Fruit fly (Drosophila melanogaster) ovary, adult (tissue): ENCODE measurements around the gene bb8.

Experiments used
- CG17801 ChIP-seq: fragments of 200-800 bp; optimal IDR thresholded peaks from 2 replicates; lab custom pipeline; 2019; ENCODE audit warnings: missing biosample characterization, mild to moderate bottlenecking, missing genetic modification characterization, moderate library complexity; ENCODE audit not compliant: partially characterized antibody

Gene bb8

DNA sequence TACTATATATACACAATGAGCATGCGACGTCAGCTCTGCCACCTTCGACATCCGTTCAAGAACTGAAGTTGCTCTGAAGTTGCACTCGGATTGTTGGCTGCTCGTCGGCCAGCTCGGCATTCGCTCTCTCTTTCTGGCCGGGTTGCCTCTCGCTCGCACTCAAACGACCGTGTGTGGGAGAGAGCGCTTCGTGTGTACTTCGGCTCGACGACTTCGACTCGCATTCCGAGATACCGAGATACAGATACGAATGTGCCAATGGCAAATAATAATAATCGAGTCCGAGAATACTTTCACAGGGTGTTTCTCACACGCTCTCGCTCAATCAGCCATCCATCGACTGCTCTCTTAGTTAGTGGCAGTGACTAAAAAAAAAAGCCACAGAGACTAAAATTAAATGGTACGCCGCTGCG is 5.4 kb upstream of the bb8 start:
- peak; percentile 60 for TF ChIP-seq CG17801

- TF ChIP-seq CG17801: no peak
Observed at dm6 chr3R:23293066-23293777, 3.2 kb upstream of the bb8 start.

DNA sequence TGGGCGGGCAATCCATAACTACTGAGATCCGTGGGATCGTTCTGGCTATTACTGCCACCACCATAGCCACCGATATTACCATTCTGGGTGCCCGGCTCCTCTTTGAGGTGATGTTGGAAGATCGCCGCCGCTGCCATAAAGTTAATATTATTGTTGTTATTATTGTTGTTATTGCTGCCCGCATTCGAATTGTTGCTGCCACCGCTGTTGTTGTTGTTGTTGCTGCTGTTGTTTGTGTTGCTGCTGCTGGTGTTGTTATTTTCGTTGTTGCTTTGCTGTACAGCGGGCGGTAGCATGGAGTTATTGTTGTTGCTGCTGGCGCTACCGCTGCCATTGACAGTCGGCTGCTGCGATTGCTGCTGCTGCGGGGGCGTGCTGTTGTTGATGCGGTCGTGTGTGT is 2.3 kb upstream of the bb8 start:
- no peak for TF ChIP-seq CG17801

DNA sequence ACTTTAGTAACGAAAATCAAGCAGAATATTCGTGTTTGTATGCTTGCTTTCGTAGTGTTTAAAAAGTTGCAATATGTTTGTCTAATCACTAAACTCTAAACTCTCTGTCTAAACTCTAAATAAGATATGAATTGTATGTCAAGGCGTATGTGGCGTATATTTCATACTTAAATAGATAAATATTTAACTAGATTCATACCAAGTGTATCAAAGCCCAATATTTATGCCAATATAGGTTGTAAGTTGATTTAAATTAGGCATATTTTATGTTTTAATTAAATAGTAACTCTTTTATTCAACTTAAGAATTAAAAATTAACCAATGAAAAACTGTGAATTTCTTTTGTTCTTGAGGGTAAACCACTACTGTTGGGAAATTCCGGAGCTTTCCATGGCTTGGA is 2.0 kb downstream of the bb8 start, which contains the start of gene wam:
TSS of gene wam (minus strand) at position 101 of the 400 bp plus-strand sequence.
- TF ChIP-seq CG17801: no peak

- TF ChIP-seq CG17801: peak; percentile 33
Observed at dm6 chr3R:23284256-23284655, 5.7 kb downstream of the bb8 start.

DNA sequence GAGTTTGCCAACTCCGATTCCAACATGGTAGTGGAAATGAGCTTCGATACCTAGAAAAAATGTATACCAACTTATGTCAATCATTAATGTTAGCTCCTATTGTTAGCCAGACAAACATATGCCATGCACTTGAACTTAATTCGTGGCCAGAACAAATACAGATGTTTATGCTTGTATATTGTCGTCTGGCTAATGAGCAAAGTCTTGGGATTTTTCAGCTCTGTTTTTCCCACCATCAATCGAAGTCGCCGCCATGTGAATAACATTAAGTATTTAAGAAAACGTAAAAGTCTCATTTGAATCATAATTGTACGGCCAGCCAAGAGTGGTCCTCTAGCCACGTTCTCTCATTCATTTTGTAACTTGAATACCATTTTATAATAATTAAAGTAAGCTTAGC is 6.3 kb downstream of the bb8 start, which contains the start of gene CG6763:
TSS of gene CG6763 (plus strand) at position 301 of the 400 bp plus-strand sequence.
- TF ChIP-seq CG17801: no peak

- peak; percentile 87 for TF ChIP-seq CG17801
Observed at dm6 chr3R:23280806-23281257, 9.2 kb downstream of the bb8 start, which contains the start of the genes orb and Cdc16. Gene orb, minus strand, starts transcription at chr3R:23280856. Gene Cdc16, plus strand, starts transcription at chr3R:23281201.

- TF ChIP-seq CG17801: no peak
Observed at dm6 chr3R:23279834-23280233, 10.2 kb downstream of the bb8 start.

DNA sequence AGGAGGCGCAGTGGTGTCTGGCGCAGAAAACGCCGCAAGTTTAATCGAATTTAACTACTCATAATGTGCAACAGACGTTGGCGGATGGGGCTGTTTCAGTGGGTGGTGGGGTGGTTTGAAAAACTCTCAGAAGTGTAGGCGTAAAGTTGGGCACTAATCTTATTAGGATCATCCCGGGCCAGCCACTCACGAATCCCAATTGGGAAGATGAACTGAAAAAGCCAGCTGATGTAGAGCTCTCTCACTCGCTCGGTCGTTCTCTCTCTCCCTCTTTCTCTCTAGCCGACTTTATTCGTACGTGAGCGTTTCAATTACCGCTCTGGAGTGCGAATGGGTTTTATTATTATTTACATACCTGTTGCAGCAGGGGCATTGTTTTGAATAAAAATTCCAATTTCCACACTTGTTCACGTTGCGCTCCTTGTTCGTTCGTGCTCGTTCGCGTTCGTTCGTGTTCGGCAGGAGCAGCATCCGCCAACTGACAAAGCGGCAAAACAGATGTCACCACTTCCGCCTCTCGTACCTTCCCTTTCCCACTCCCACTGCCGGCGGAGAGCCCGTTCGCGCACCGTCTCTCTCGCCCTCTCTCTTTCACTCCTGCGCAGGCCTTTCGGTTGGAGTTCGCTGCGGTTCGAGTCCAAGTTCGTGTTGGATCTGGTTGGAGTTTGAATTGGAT is 11.1 kb downstream of the bb8 start:
- TF ChIP-seq CG17801: no peak

DNA sequence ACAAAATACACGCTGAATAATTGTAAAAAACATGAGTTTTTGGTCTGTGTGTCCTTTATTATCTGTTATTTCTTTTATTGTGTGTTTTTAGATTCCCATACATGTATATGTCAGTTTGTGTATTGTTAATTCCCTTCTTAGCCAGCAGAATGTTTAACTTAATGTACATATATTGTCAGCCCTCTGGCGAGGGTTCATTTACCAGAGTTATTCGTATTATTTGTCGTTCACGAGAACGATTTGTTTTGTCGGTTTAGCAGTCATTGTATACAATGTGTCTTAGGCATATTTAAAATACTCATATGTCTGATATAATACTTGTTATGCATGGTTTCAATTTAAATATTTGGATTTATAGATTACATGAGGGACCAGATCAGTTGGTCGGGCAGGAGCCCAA is 29.4 kb downstream of the bb8 start:
- no peak for TF ChIP-seq CG17801

DNA sequence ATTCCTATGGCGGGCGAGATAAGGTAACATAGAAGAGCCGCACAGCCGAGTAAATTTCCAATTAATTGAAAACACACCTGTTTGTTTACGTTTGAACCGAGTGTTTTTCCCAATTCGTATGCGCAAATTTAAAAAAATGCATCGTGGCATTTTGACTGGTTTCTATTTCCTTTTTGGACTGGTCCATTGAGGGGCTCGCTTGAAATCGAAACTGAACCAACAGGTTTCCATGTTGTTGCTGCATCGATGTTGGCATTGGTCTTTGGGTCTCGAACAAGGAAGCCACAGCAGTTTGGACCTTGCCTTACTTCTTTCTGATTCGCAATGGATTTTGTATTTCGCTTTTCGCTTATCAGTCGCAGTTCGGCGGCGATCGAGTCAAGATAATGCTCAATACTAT is 31.5 kb downstream of the bb8 start:
- TF ChIP-seq CG17801: no peak

DNA sequence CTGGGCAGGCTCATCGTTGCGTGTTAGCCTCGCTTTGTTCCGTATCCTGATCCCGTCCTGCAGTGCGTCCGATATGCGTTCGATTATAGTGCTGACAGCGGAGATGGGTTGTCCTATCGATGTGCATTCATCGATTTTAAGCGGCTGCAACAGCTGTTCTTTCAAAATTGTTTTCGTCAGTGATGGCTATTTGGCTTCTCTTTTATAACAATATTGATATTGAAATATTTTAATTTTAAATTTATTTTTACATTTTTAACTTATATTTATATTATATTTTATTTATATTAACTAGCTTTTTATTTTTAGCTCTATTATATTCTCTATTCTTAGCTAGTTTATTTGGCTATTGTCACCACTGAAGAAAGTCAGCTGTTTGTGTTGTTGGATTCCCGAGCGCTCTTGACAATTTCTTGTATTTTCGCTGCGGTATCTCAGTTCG is 32.0 kb downstream of the bb8 start, which contains the start of the genes wda and Pex11c:
TSS of gene wda (minus strand) at position 102 of the 442 bp plus-strand sequence.
TSS of gene Pex11c (plus strand) at position 380 of the 442 bp plus-strand sequence.
- peak; percentile 82 for TF ChIP-seq CG17801

DNA sequence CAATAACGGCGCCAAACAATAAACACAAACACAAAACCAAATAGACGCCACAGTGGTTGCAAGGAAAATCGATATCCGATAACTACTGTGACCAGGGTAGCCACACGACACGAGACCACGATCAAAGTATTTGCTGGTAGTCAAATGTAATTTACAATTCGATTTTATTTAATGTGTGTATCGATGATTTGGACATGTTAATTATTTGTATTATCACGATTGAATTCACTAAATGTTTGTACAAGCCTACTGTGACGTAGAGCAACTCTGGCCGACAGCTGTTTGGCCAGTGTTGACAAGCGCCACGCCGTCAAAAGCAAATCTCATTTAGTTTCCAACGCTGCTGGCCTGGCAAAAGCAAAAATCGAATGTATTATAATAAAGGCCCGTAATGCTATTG is 38.7 kb downstream of the bb8 start, which contains the start of the genes Rad60 and EloA:
TSS of gene Rad60 (minus strand) at position 222 of the 400 bp plus-strand sequence.
TSS of gene EloA (plus strand) at position 308 of the 400 bp plus-strand sequence.
- TF ChIP-seq CG17801: peak; percentile 80

DNA sequence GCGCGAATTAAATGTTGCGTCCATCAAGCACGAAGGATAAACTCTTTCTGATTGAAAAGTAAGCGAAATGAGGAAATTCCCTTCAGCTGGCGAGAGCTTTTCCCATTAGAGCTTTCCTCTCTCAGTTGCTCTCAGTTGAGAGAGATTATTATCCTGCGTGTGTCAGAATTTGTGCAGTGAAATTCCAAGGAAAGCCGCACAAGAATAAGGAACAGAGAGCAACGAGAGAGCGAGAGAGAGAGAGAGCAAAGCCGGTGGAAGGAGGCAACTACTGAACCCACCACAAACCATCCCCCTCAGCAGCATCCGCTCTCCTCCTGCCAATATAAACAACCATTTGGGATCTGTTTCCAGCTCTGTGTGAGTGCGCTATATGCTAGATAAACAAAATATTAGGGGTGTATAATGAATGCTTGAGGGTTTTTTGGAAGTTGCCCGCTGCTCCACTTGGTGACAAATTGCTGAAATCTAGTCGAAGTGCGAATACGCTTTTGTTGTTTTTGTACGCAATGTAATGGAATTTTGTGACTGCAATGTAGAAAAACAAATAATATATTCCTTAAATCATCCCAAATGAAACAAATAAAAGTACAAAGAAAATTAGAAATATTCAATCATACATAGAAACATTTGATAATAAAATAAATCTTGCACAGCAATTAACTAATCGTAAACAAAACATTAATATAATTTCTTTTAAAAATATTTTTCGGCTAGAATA is 41.0 kb downstream of the bb8 start, which contains the start of gene CG4467:
TSS of gene CG4467 (minus strand) at position 51 of the 721 bp plus-strand sequence.
- no peak for TF ChIP-seq CG17801

DNA sequence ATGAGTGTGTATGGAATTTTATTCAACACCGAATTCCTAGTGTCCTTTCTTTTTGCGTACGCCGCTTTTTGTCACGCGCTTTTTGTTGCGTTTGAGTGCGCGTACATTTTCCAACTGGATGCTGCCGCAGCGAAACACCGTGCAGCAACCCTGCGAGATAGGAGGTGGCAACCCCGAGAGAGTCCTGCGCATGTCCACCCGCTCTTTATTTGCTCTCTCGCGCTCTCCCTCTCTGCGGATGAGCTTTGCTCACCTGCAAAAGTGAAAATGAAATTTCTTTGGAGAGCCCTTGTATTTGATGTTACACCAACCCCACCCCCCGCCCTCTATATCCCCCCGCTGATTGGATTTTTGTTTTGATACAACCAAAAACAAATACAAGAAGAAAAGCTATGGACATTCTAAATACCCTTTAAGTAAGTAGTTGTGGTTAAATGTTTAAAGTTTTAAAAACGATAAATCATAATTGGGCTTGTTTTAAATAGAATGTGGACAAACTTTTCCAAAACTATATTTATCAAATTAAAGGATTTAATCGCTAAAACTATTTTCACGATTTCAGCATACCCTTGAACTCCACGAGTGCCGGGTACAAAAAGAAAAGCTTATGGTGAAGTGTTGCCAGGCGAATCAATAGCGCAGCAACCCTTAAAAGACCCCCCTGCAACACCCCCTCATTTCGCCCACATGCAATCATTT is 49.9 kb downstream of the bb8 start:
- no peak for TF ChIP-seq CG17801

- no peak for TF ChIP-seq CG17801
Observed at dm6 chr3R:23239051-23239450, 50.9 kb downstream of the bb8 start.
